Fruit fly (Drosophila melanogaster): ENCODE data around the gene elm.

Gene elm

DNA sequence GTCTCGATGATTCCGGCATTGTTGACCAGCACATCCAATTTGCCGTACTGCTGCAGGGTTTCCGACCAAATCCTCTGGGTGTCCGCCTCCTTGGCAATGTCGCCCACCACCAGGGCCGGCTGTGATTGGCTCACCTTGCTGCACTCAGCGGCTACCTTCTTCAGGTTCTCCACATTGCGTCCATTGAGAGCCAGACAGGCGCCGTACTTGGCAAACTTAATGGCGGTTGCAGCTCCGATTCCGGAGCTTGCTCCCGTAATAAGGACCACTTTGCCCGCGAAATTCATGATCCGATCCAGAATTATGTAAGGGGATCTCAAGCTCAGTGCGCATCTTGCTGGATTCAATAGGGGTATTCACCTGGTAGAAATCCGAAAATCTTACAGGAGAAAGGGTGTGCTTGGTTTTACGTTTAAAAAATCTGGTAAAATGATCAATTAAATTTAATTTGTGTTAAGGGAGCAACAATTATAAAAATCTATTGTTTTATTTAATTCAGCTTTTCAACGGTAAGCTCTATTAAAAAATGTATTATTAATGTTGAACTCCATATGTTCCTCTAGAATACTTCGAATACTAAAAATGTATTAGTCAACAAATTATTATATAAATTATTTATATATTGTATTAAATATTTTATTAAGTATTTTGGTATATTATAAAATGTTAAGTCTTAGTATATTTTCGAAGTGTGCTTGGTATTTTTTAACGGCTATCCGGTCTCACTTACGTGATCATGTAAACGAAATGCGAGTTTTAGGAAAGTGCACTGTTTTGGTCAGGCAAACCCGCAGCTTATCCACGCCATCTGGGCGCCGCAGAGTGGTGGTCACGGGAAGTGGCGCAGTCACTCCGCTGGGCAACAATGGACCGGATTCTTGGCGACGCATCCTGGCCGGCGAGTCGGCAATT is 17.9 kb downstream of the elm start, which contains the start of the genes CG31548 and CG12170 (continued):
- TF ChIP-seq CG5245 (GFP tag; optimal IDR thresholded peaks at IDR 0.05) (peak; percentile 3), gcm2 (GFP tag; optimal IDR thresholded peaks at IDR 0.05) (no peak), CG11696 (GFP tag; IDR thresholded peaks at IDR 0.05) (no peak), pzg (GFP tag; optimal IDR thresholded peaks at IDR 0.05) (peak; percentile 15), CG10543 (GFP tag; optimal IDR thresholded peaks at IDR 0.05) (no peak), lab (GFP tag; optimal IDR thresholded peaks at IDR 0.05) (no peak), Taf1 (GFP tag; IDR thresholded peaks at IDR 0.05) (no peak), CG31365 (tag; optimal IDR thresholded peaks at IDR 0.05) (no peak), CG31441 (GFP tag; IDR thresholded peaks at IDR 0.05) (peak; percentile 68), CG17912 (GFP tag; optimal IDR thresholded peaks at IDR 0.05) (no peak), CG2120 (GFP tag; optimal IDR thresholded peaks at IDR 0.05) (peak; percentile 62), CG6683 (GFP tag; optimal IDR thresholded peaks at IDR 0.05) (peak; percentile 34), Dp (GFP tag; optimal IDR thresholded peaks at IDR 0.05) (no peak), Six4 (GFP tag; optimal IDR thresholded peaks at IDR 0.05) (peak; percentile 64), jumu (GFP tag; optimal IDR thresholded peaks at IDR 0.05) (no peak), CG8089 (GFP tag; optimal IDR thresholded peaks at IDR 0.05) (peak; percentile 14), chn (GFP tag; optimal IDR thresholded peaks at IDR 0.05) (peak; percentile 28), esg (GFP tag; conservative IDR thresholded peaks at IDR 0.05) (peak; percentile 50), vvl (GFP tag; IDR thresholded peaks at IDR 0.05) (peak; percentile 64), crp (GFP tag; optimal IDR thresholded peaks at IDR 0.05) (no peak), ind (GFP tag; optimal IDR thresholded peaks at IDR 0.05) (peak; percentile 33), Fer3 (tag; optimal IDR thresholded peaks at IDR 0.05) (peak; percentile 45), H2.0 (GFP tag; IDR thresholded peaks at IDR 0.05) (0 out of 2 replicates have a peak, but pooled peaks have one; percentile 14), CG14441 (GFP tag; IDR thresholded peaks at IDR 0.05) (no peak), CG6254 (GFP tag; optimal IDR thresholded peaks at IDR 0.05) (no peak), D19A (tag; optimal IDR thresholded peaks at IDR 0.05) (peak; percentile 53), CG13894 (tag; optimal IDR thresholded peaks at IDR 0.05) (no peak), CG3407 (GFP tag; optimal IDR thresholded peaks at IDR 0.05) (no peak), Med (GFP tag) (peak; percentile 83), pnt (GFP tag; optimal IDR thresholded peaks at IDR 0.05) (no peak), Rx (GFP tag; IDR thresholded peaks at IDR 0.05) (no peak; the same call in 1 of the 2 replicates), E2f1 (GFP tag; IDR thresholded peaks at IDR 0.05) (peak; percentile 39; the same call in 1 of the 2 replicates), CG18476 (GFP tag; optimal IDR thresholded peaks at IDR 0.05) (peak; percentile 34), pfk (GFP tag; optimal IDR thresholded peaks at IDR 0.05) (no peak), CG10366 (GFP tag; IDR thresholded peaks at IDR 0.05) (peak; percentile 40), CG13624 (GFP tag; optimal IDR thresholded peaks at IDR 0.05) (peak; percentile 32), Mrtf (GFP tag; IDR thresholded peaks at IDR 0.05) (0 out of 3 replicates have a peak, but pooled peaks have one; percentile 4), chif (GFP tag; optimal IDR thresholded peaks at IDR 0.05) (peak in 1 of 2 experiments; percentile 41), HLH3B (GFP tag; IDR thresholded peaks at IDR 0.05) (peak; percentile 36; the same call in 1 of the 2 replicates), luna (GFP tag; optimal IDR thresholded peaks at IDR 0.05) (no peak), CG8388 (GFP tag; optimal IDR thresholded peaks at IDR 0.05) (peak; percentile 60), zen (tag; optimal IDR thresholded peaks at IDR 0.05) (peak; percentile 15), gfzf (GFP tag; optimal IDR thresholded peaks at IDR 0.05) (peak; percentile 49), bsh (GFP tag; optimal IDR thresholded peaks at IDR 0.05) (peak in 1 of 2 experiments; percentile 59), gsb (GFP tag; IDR thresholded peaks at IDR 0.05) (no peak), abd-A (tag; optimal IDR thresholded peaks at IDR 0.05) (no peak), tio (GFP tag; optimal IDR thresholded peaks at IDR 0.05) (no peak), ap (GFP tag; IDR thresholded peaks at IDR 0.05) (peak; percentile 29; the same call in 1 of the 2 replicates)

Measured in whole organism, embryonic.